Worm (Caenorhabditis elegans): Measurements from ENCODE around the gene F45D3.3.

The F45D3.3 gene

ce11 chrV:12586793-12587192 lies 36.6 kb upstream of the F45D3.3 start:
- TF ChIP-seq hrde-1 (tag; optimal IDR thresholded peaks at IDR 0.05; ENCODE audit: borderline replicate concordance) = no peak
- TF ChIP-seq madf-8 (GFP tag; conservative IDR thresholded peaks at IDR 0.05) = no peak
- no peak for TF ChIP-seq lsl-1 (GFP tag; optimal IDR thresholded peaks at IDR 0.05)
- TF ChIP-seq Y79H2A.3 (GFP tag; conservative IDR thresholded peaks at IDR 0.05) = no peak
- no peak for TF ChIP-seq T07F8.4 (tag; optimal IDR thresholded peaks at IDR 0.05)
- no peak for TF ChIP-seq ceh-27 (GFP tag; optimal IDR thresholded peaks at IDR 0.05)
- TF ChIP-seq ceh-100 (GFP tag; IDR thresholded peaks at IDR 0.05) = no peak
- TF ChIP-seq xnd-1 (tag; optimal IDR thresholded peaks at IDR 0.05) = no peak
- no peak for TF ChIP-seq nfyb-1 (GFP tag; IDR thresholded peaks at IDR 0.05)
- TF ChIP-seq sea-2 (GFP tag; IDR thresholded peaks at IDR 0.05) = no peak
- TF ChIP-seq ceh-91 (GFP tag; IDR thresholded peaks at IDR 0.05) = no peak
- no peak for TF ChIP-seq aptf-2 (GFP tag; conservative IDR thresholded peaks at IDR 0.05)
- no peak for TF ChIP-seq rpc-1 (optimal IDR thresholded peaks at IDR 0.05)
- no peak for TF ChIP-seq rpc-1 (tag; optimal IDR thresholded peaks at IDR 0.05)
- no peak for TF ChIP-seq repo-1 (tag; optimal IDR thresholded peaks at IDR 0.05)
- TF ChIP-seq nhr-120 (GFP tag; IDR thresholded peaks at IDR 0.05) = no peak
- no peak for TF ChIP-seq Y56A3A.18 (GFP tag; IDR thresholded peaks at IDR 0.05)
- no peak for TF ChIP-seq mxl-1 (tag; optimal IDR thresholded peaks at IDR 0.05)
- TF ChIP-seq unc-62 (GFP tag; optimal IDR thresholded peaks at IDR 0.05) = no peak
- TF ChIP-seq F10E7.11 (tag; optimal IDR thresholded peaks at IDR 0.05) = no peak

DNA sequence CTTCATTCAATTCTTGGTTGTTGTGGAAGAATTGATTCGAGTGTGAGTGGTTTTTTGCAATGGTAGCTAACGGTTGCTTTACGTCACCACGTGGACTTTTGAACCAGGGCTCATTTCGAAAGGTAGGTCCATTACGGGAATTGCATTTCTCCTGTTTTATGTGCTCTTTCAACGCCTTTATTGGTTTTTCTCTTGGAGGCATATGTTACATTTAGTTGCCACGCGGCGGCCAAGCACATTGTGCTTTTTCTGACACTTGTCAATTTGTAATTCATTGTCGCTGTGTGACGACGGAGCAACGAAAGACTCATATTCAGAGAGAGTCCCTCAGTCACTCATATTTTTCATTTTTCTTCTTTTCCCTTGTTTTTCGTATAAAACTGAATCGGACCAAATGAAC lies 34.6 kb upstream of the F45D3.3 start:
- TF ChIP-seq ceh-40 (GFP tag; IDR thresholded peaks at IDR 0.05) (no peak), F10E7.11 (tag; optimal IDR thresholded peaks at IDR 0.05) (no peak), pha-4 (tag; optimal IDR thresholded peaks at IDR 0.05) (no peak), hmg-20 (GFP tag; IDR thresholded peaks at IDR 0.05) (no peak), nhr-80 (tag; optimal IDR thresholded peaks at IDR 0.05) (no peak), T26A5.8 (tag; optimal IDR thresholded peaks at IDR 0.05) (no peak), F55B11.4 (tag; optimal IDR thresholded peaks at IDR 0.05; ENCODE audit: borderline replicate concordance, insufficient read depth) (no peak), sea-2 (GFP tag; IDR thresholded peaks at IDR 0.05) (no peak), bed-1 (GFP tag; IDR thresholded peaks at IDR 0.05) (no peak), K11D2.4 (GFP tag; IDR thresholded peaks at IDR 0.05) (no peak), madf-10 (tag; optimal IDR thresholded peaks at IDR 0.05) (no peak), rcor-1 (GFP tag; IDR thresholded peaks at IDR 0.05) (no peak), rpc-1 (optimal IDR thresholded peaks at IDR 0.05) (no peak), rpc-1 (tag; optimal IDR thresholded peaks at IDR 0.05) (no peak)

- TF ChIP-seq madf-6 (GFP tag; IDR thresholded peaks at IDR 0.05) (no peak), F23B12.7 (tag; optimal IDR thresholded peaks at IDR 0.05; ENCODE audit: insufficient read depth) (no peak), egl-44 (GFP tag; IDR thresholded peaks at IDR 0.05) (no peak), bed-2 (GFP tag; IDR thresholded peaks at IDR 0.05) (no peak), nhr-27 (tag; optimal IDR thresholded peaks at IDR 0.05) (no peak), mxl-1 (tag; optimal IDR thresholded peaks at IDR 0.05) (no peak), Y67H2A.10 (GFP tag; conservative IDR thresholded peaks at IDR 0.05) (no peak), F57A8.1 (GFP tag; optimal IDR thresholded peaks at IDR 0.05) (no peak), F57C9.4 (tag; optimal IDR thresholded peaks at IDR 0.05) (no peak), attf-5 (GFP tag; optimal IDR thresholded peaks at IDR 0.05) (no peak), hlh-26 (GFP tag; conservative IDR thresholded peaks at IDR 0.05) (no peak), tlf-1 (GFP tag; optimal IDR thresholded peaks at IDR 0.05) (no peak), nfyb-1 (GFP tag; IDR thresholded peaks at IDR 0.05) (no peak), hmg-1.2 (GFP tag; IDR thresholded peaks at IDR 0.05) (no peak), F33H1.4 (GFP tag; IDR thresholded peaks at IDR 0.05) (no peak), snpc-1.3 (tag; optimal IDR thresholded peaks at IDR 0.05; ENCODE audit: insufficient read depth) (no peak), T26A5.8 (tag; optimal IDR thresholded peaks at IDR 0.05) (no peak), madf-10 (tag; optimal IDR thresholded peaks at IDR 0.05) (no peak)
Observed at ce11 chrV:12583421-12583820, 33.2 kb upstream of the F45D3.3 start.

Measured in whole organism, young adult.